Fruit fly (Drosophila melanogaster) whole organism, wandering third instar larva: Measurements from ENCODE around the gene CG9396.

ENCODE experiments used
- Abd-B ChIP-seq: fragments of >200 bp; optimal IDR thresholded peaks from 2 replicates; lab custom pipeline; 2017; ENCODE audit warnings: missing biosample characterization, missing genetic modification characterization
- CG32264 ChIP-seq: fragments of 200-800 bp; sonication (Bioruptor generic); optimal IDR thresholded peaks from 2 replicates; lab custom pipeline; 2016; ENCODE audit warnings: missing biosample characterization, missing genetic modification characterization
- CG9705 ChIP-seq: fragments of 200-800 bp; sonication (Bioruptor generic); optimal IDR thresholded peaks from 2 replicates; lab custom pipeline; 2018; ENCODE audit warnings: missing biosample characterization, mild to moderate bottlenecking, missing genetic modification characterization
- CrebA ChIP-seq: fragments of 200-800 bp; sonication (Bioruptor generic); optimal IDR thresholded peaks from 2 replicates; lab custom pipeline; 2016; ENCODE audit warnings: missing biosample characterization, mild to moderate bottlenecking, missing genetic modification characterization, borderline replicate concordance
- Dfd ChIP-seq: fragments of >200 bp; optimal IDR thresholded peaks from 2 replicates; lab custom pipeline; 2017; ENCODE audit warnings: missing biosample characterization, missing genetic modification characterization
- Dif ChIP-seq: fragments of 200-275, 200-300 bp; sonication (Bioruptor generic); optimal IDR thresholded peaks from 2 replicates; lab custom pipeline; 2018; ENCODE audit warnings: missing biosample characterization, missing genetic modification characterization; ENCODE audit not compliant: partially characterized antibody
- GATAd ChIP-seq: sonication (Bioruptor generic); optimal IDR thresholded peaks from 2 replicates; lab custom pipeline; 2016; ENCODE audit warnings: missing biosample characterization, missing genetic modification characterization
- HLH106 ChIP-seq: fragments of 200-800 bp; optimal IDR thresholded peaks from 3 replicates; lab custom pipeline; 2019; ENCODE audit warnings: missing biosample characterization, mild to moderate bottlenecking, missing genetic modification characterization, moderate library complexity
- Hnf4 ChIP-seq: fragments of 200-800 bp; sonication (Bioruptor generic); optimal IDR thresholded peaks from 2 replicates; lab custom pipeline; 2016; ENCODE audit warnings: missing biosample characterization, mild to moderate bottlenecking, missing genetic modification characterization
- Hr78 ChIP-seq: fragments of >200 bp; optimal IDR thresholded peaks from 2 replicates; lab custom pipeline; 2017; ENCODE audit warnings: missing biosample characterization, missing genetic modification characterization
- Hr83 ChIP-seq: fragments of 200-300 bp; sonication (Bioruptor generic); optimal IDR thresholded peaks from 2 replicates; lab custom pipeline; 2016; ENCODE audit warnings: missing biosample characterization, mild to moderate bottlenecking, missing genetic modification characterization, moderate library complexity; ENCODE audit not compliant: poor library complexity, severe bottlenecking
- Jra ChIP-seq: sonication (Bioruptor generic); optimal IDR thresholded peaks from 2 replicates; lab custom pipeline; 2016; ENCODE audit warnings: missing biosample characterization, missing genetic modification characterization
- Mio ChIP-seq: sonication (Bioruptor generic); optimal IDR thresholded peaks from 2 replicates; lab custom pipeline; 2016; ENCODE audit warnings: missing biosample characterization, missing genetic modification characterization
- Myc ChIP-seq: fragments of >200 bp; optimal IDR thresholded peaks from 2 replicates; lab custom pipeline; 2017
- N ChIP-seq: fragments of >200 bp; optimal IDR thresholded peaks from 2 replicates; lab custom pipeline; 2018; ENCODE audit warnings: missing biosample characterization, missing external identifiers, missing genetic modification characterization
- OdsH ChIP-seq: fragments of 200-800 bp; sonication (Bioruptor generic); optimal IDR thresholded peaks from 2 replicates; lab custom pipeline; 2016; ENCODE audit warnings: missing biosample characterization, mild to moderate bottlenecking, missing genetic modification characterization
- Rel ChIP-seq, 2 experiments: fragments of 200-800 bp; sonication (Bioruptor generic) in 1 of 2; optimal IDR thresholded peaks; 2 replicates in 1 of 2; 3 replicates in 1 of 2; lab custom pipeline; 2016 to 2019; ENCODE audit warnings: mild to moderate bottlenecking in 2 of 2, missing biosample characterization in 2 of 2, missing genetic modification characterization in 2 of 2, moderate library complexity in 1 of 2
- Sp1 ChIP-seq: fragments of 200-800 bp; sonication (Bioruptor generic); optimal IDR thresholded peaks from 3 replicates; lab custom pipeline; 2019; ENCODE audit warnings: missing biosample characterization, mild to moderate bottlenecking, missing genetic modification characterization, moderate library complexity
- Vsx2 ChIP-seq: fragments of 200-300, 225-300 bp; sonication (Bioruptor generic); optimal IDR thresholded peaks from 2 replicates; lab custom pipeline; 2018; ENCODE audit warnings: missing biosample characterization, missing genetic modification characterization; ENCODE audit not compliant: partially characterized antibody
- br ChIP-seq: fragments of 200-800 bp; sonication (Bioruptor generic); optimal IDR thresholded peaks from 2 replicates; lab custom pipeline; 2016; ENCODE audit warnings: missing biosample characterization, missing genetic modification characterization
- brk ChIP-seq: fragments of 200-800 bp; sonication (Bioruptor generic); optimal IDR thresholded peaks from 2 replicates; lab custom pipeline; 2016; ENCODE audit warnings: missing biosample characterization, mild to moderate bottlenecking, missing genetic modification characterization
- dl ChIP-seq, 2 experiments: fragments of 175-275, 200-275 bp in 1 of 2; fragments of 200-275 bp in 1 of 2; sonication (Bioruptor generic); optimal IDR thresholded peaks; lab custom pipeline; 2018; ENCODE audit warnings: mild to moderate bottlenecking in 2 of 2, missing biosample characterization in 2 of 2, missing genetic modification characterization in 2 of 2, moderate library complexity in 2 of 2; ENCODE audit not compliant: partially characterized antibody in 2 of 2, insufficient read depth in 1 of 2
- dmrt93B ChIP-seq: fragments of 200-800 bp; sonication (Bioruptor generic); optimal IDR thresholded peaks from 2 replicates; lab custom pipeline; 2018; ENCODE audit warnings: missing biosample characterization, mild to moderate bottlenecking, missing genetic modification characterization
- dsf ChIP-seq: sonication (Bioruptor generic); optimal IDR thresholded peaks from 2 replicates; lab custom pipeline; 2016; ENCODE audit warnings: missing biosample characterization, missing genetic modification characterization, borderline replicate concordance
- ey ChIP-seq: fragments of 200-800 bp; sonication (Bioruptor generic); optimal IDR thresholded peaks from 2 replicates; lab custom pipeline; 2016; ENCODE audit warnings: missing biosample characterization, missing genetic modification characterization
- foxo ChIP-seq, 2 experiments: fragments of 200-800 bp; sonication (Bioruptor generic); optimal IDR thresholded peaks; 2 replicates in 1 of 2; 3 replicates in 1 of 2; lab custom pipeline; 2016 to 2017; ENCODE audit warnings: missing biosample characterization in 2 of 2, missing genetic modification characterization in 2 of 2
- fru ChIP-seq: fragments of 200-800 bp; sonication (Bioruptor generic); optimal IDR thresholded peaks from 3 replicates; lab custom pipeline; 2016; ENCODE audit warnings: missing biosample characterization, mild to moderate bottlenecking, missing genetic modification characterization
- h ChIP-seq: fragments of 200-800 bp; sonication (Bioruptor generic); optimal IDR thresholded peaks from 3 replicates; lab custom pipeline; 2016; ENCODE audit warnings: missing biosample characterization, mild to moderate bottlenecking, missing genetic modification characterization
- jim ChIP-seq: fragments of 175-275, 200-325 bp; sonication (Bioruptor generic); optimal IDR thresholded peaks from 2 replicates; lab custom pipeline; 2016; ENCODE audit warnings: missing biosample characterization, mild to moderate bottlenecking, missing genetic modification characterization
- lola ChIP-seq: fragments of >200 bp; optimal IDR thresholded peaks from 2 replicates; lab custom pipeline; 2017; ENCODE audit warnings: missing biosample characterization, missing genetic modification characterization
- pan ChIP-seq: fragments of >200 bp; optimal IDR thresholded peaks from 2 replicates; lab custom pipeline; 2017
- psq ChIP-seq: fragments of 200-800 bp; sonication (Bioruptor generic); optimal IDR thresholded peaks from 3 replicates; lab custom pipeline; 2017; ENCODE audit warnings: missing biosample characterization, mild to moderate bottlenecking, missing genetic modification characterization, moderate library complexity
- rgr ChIP-seq: fragments of 200-800 bp; sonication (Bioruptor generic); optimal IDR thresholded peaks from 3 replicates; lab custom pipeline; 2016; ENCODE audit warnings: missing biosample characterization, mild to moderate bottlenecking, missing genetic modification characterization
- sage ChIP-seq: fragments of 200-800 bp; sonication (Bioruptor generic); optimal IDR thresholded peaks from 2 replicates; lab custom pipeline; 2016; ENCODE audit warnings: missing biosample characterization, mild to moderate bottlenecking, missing genetic modification characterization
- sv ChIP-seq: fragments of 200-800 bp; sonication (Bioruptor generic); optimal IDR thresholded peaks from 3 replicates; lab custom pipeline; 2016; ENCODE audit warnings: missing biosample characterization, missing genetic modification characterization
- tai ChIP-seq: sonication (Bioruptor generic); optimal IDR thresholded peaks from 2 replicates; lab custom pipeline; 2016; ENCODE audit warnings: missing biosample characterization, missing genetic modification characterization
- usp ChIP-seq: fragments of >200 bp; optimal IDR thresholded peaks from 2 replicates; lab custom pipeline; 2017; ENCODE audit warnings: missing biosample characterization, missing genetic modification characterization
- woc ChIP-seq: sonication (Bioruptor generic); optimal IDR thresholded peaks from 2 replicates; lab custom pipeline; 2016; ENCODE audit warnings: missing biosample characterization, mild to moderate bottlenecking, missing genetic modification characterization

The CG9396 gene

DNA sequence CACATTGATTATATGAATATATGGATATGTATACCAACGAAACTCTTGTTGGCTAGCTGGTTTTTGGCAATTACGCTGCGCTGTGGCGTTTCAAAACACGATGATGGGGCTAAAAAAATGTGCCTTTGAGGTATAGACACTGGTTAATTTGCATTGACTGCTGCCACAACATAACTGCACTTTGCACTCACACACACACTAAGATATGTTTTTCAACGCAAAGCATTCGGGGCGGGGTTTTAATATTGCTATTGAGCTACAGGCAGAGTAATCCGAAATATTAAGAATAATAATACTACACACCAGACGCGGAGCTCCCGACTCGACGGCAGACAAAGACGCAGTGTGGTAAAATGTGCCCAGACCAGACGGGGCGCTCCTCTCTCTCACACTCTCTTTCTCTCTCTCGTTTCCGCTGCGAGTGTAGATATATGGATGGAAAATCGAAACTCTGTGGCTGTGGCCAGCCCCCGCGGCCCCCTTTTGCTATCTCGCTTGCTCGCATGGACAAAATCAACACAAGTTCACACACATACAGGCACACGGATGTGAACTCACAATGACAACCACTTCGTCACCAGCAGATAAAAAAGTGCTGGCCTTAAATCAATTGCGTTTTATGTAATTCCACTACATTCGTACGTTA, 20.3 kb downstream of the CG9396 start (continued):
- peak; percentile 56 for TF ChIP-seq Sp1 (GFP tag; lab: Kevin White, UChicago)
- TF ChIP-seq psq (GFP tag; lab: Kevin White, UChicago): peak; percentile 42
- TF ChIP-seq CrebA (GFP tag; lab: Kevin White, UChicago): no peak
- TF ChIP-seq foxo (GFP tag; optimal IDR thresholded peaks at IDR 0.05; lab: Kevin White, UChicago): peak in 1 of 2 experiments; percentile 58
- TF ChIP-seq Vsx2 (GFP tag; lab: Kevin White, UChicago): no peak

DNA sequence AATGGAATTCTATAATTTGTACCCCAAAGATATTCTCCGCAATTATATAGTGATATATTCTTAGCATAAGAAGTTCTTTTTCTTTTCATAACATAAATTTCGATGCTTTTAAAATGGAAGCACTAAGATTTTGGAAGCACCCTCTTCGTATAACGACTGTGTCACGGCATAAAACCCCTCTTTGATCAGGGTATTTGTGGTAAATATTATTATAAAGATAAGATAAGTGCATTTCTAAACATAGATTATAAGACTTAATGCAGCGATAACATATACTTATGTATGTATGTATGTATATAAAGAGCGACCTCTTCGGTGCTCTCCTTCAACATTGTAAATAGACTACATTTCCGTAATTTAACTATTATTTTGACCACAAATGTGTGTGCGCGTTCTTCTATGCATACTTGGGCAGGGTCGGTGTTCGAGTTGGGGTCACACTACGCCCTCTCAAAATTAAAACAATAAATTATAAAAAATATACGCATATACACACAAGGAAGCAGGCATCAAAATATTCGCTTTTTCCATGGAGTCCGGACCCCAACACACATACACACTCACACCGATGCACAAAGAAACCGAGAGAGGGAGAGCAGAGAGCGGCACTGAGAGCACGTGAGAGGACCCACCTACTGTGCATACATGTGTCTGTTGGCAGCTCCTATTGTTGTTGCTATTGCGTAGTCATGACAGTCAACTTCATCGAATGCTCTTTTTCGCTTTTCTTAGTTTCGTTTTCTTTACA, 21.0 kb downstream of the CG9396 start:
- no peak for TF ChIP-seq usp (GFP tag; lab: Kevin White, UChicago)
- peak; percentile 10 for TF ChIP-seq rgr (GFP tag; lab: Kevin White, UChicago)
- TF ChIP-seq Hr78 (GFP tag; lab: Kevin White, UChicago): no peak
- TF ChIP-seq Dif (GFP tag; lab: Kevin White, UChicago): peak; percentile 100
- TF ChIP-seq lola (GFP tag; lab: Kevin White, UChicago): no peak
- TF ChIP-seq h (GFP tag; lab: Kevin White, UChicago): peak; percentile 30
- TF ChIP-seq Rel (GFP tag; optimal IDR thresholded peaks at IDR 0.05; lab: Kevin White, UChicago): peak; percentile 64
- TF ChIP-seq Rel (tag; optimal IDR thresholded peaks at IDR 0.05; lab: Kevin White, UChicago): no peak
- TF ChIP-seq ey (GFP tag; lab: Kevin White, UChicago): no peak
- no peak for TF ChIP-seq foxo (GFP tag; optimal IDR thresholded peaks at IDR 0.05; lab: Kevin White, UChicago)
- TF ChIP-seq N (GFP tag; lab: Kevin White, UChicago): peak; percentile 56
- no peak for TF ChIP-seq fru (GFP tag; lab: Kevin White, UChicago)
- no peak for TF ChIP-seq woc
- peak; percentile 70 for TF ChIP-seq Hnf4
- no peak for TF ChIP-seq tai (GFP tag; lab: Kevin White, UChicago)
- no peak for TF ChIP-seq dsf (GFP tag; lab: Kevin White, UChicago)
- no peak for TF ChIP-seq CrebA (GFP tag; lab: Kevin White, UChicago)
- TF ChIP-seq OdsH (GFP tag; lab: Kevin White, UChicago): peak; percentile 23
- no peak for TF ChIP-seq Abd-B (GFP tag; lab: Kevin White, UChicago)
- TF ChIP-seq pan (lab: Kevin White, UChicago): no peak
- peak; percentile 31 for TF ChIP-seq Jra (GFP tag; lab: Kevin White, UChicago)
- peak; percentile 91 for TF ChIP-seq Hr83 (GFP tag; lab: Kevin White, UChicago)
- TF ChIP-seq Myc (lab: Kevin White, UChicago): no peak
- TF ChIP-seq Mio (GFP tag; lab: Kevin White, UChicago): no peak
- no peak for TF ChIP-seq Sp1 (GFP tag; lab: Kevin White, UChicago)
- no peak for TF ChIP-seq GATAd (GFP tag; lab: Kevin White, UChicago)
- no peak for TF ChIP-seq dmrt93B (GFP tag; lab: Kevin White, UChicago)
- peak; percentile 16 for TF ChIP-seq CG32264
- no peak for TF ChIP-seq sv (GFP tag; lab: Kevin White, UChicago)
- peak; percentile 99 for TF ChIP-seq dl (GFP tag; optimal IDR thresholded peaks at IDR 0.05; lab: Kevin White, UChicago; ENCODE audit: insufficient read depth in 1 of 2, partially characterized antibody in 2 of 2)
- no peak for TF ChIP-seq CG9705 (GFP tag; lab: Kevin White, UChicago)
- peak; percentile 26 for TF ChIP-seq br (GFP tag; lab: Kevin White, UChicago)
- TF ChIP-seq psq (GFP tag; lab: Kevin White, UChicago): no peak
- peak; percentile 66 for TF ChIP-seq sage (GFP tag; lab: Kevin White, UChicago)
- TF ChIP-seq jim (GFP tag; lab: Kevin White, UChicago): no peak
- TF ChIP-seq brk: peak; percentile 24
- no peak for TF ChIP-seq Dfd (GFP tag; lab: Kevin White, UChicago)
- TF ChIP-seq HLH106: no peak
- peak; percentile 98 for TF ChIP-seq Vsx2 (GFP tag; lab: Kevin White, UChicago)
